Worm (Caenorhabditis elegans): ENCODE measurements around the gene K04C1.2.

Gene K04C1.2

DNA sequence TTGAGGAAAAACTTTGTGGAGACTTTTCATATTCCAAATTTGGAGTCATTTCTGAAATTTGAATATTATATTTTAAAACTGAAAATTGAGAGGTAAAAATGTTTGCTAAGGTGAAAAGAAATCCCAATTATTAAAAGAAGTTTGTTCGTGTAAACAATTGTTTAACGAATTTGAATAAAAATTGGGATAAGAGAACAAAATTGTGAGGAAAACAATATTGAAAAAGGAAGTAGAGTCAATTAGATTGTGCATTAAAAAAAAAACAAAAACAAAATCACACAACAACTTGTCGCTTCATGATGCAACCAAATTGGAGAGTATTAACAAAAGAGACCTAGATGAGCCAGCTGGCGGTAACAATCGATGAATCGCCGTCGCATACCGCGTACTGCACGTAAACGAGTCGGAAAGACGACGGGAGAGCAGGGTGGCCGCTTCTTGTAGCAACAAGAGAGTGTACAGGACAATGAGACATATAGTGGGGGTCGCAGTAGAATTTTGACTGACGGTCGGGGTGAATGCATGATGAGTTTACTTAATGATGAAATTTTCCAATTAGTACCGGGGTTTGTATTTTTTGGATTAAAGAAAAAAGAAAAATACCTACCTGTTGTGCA lies 4.9 kb downstream of the K04C1.2 start, which contains the start of gene K04C1.3:
Gene K04C1.3, minus strand, starts transcription at position 51 of the 617 bp plus-strand sequence.
- TF ChIP-seq tbx-37 (GFP tag; conservative IDR thresholded peaks at IDR 0.05) (no peak), F13C5.2 (tag; optimal IDR thresholded peaks at IDR 0.05) (no peak), B0310.2 (tag; optimal IDR thresholded peaks at IDR 0.05) (no peak), flt-1 (GFP tag; IDR thresholded peaks at IDR 0.05) (no peak), hnd-1 (tag; optimal IDR thresholded peaks at IDR 0.05) (no peak), ceh-13 (GFP tag; optimal IDR thresholded peaks at IDR 0.05) (no peak), sea-1 (GFP tag; conservative IDR thresholded peaks at IDR 0.05) (no peak), ets-7 (tag; optimal IDR thresholded peaks at IDR 0.05) (no peak), tbx-11 (GFP tag; IDR thresholded peaks at IDR 0.05) (no peak), ceh-36 (tag; optimal IDR thresholded peaks at IDR 0.05) (no peak)

DNA sequence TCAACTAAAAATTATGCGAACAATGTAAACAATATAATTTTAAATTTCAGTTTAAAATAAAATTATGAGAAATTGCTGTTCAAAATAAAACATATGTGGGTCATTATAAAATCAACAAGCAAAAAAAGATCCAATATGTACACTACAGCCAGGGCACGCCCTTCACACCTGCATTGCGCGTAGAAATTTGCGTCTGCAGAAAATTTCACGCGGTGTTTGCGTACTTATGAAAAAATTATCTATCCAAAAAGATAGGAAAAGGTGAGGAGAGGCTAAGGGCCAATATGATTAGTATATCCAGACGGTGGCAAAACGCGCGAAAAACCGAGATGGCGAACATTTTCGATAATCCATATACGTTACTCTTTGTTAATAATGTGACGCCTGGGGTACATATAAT lies 6.0 kb downstream of the K04C1.2 start:
- TF ChIP-seq ceh-36 (tag; optimal IDR thresholded peaks at IDR 0.05) (no peak), ceh-13 (GFP tag; optimal IDR thresholded peaks at IDR 0.05) (no peak), pes-1 (GFP tag; IDR thresholded peaks at IDR 0.05) (no peak), scrt-1 (GFP tag; IDR thresholded peaks at IDR 0.05) (no peak), tra-4 (tag; optimal IDR thresholded peaks at IDR 0.05) (no peak), flt-1 (GFP tag; IDR thresholded peaks at IDR 0.05) (no peak), hnd-1 (tag; optimal IDR thresholded peaks at IDR 0.05) (no peak), ets-7 (tag; optimal IDR thresholded peaks at IDR 0.05) (no peak), aly-1 (tag; optimal IDR thresholded peaks at IDR 0.05) (no peak), ama-1 (optimal IDR thresholded peaks at IDR 0.05) (no peak), tbx-37 (GFP tag; conservative IDR thresholded peaks at IDR 0.05) (no peak), hmg-4 (GFP tag; optimal IDR thresholded peaks at IDR 0.05) (no peak), F13C5.2 (tag; optimal IDR thresholded peaks at IDR 0.05) (no peak), sea-1 (GFP tag; conservative IDR thresholded peaks at IDR 0.05) (no peak), tbx-11 (GFP tag; IDR thresholded peaks at IDR 0.05) (no peak), B0310.2 (tag; optimal IDR thresholded peaks at IDR 0.05) (no peak), hmbx-1 (tag; optimal IDR thresholded peaks at IDR 0.05) (no peak)

DNA sequence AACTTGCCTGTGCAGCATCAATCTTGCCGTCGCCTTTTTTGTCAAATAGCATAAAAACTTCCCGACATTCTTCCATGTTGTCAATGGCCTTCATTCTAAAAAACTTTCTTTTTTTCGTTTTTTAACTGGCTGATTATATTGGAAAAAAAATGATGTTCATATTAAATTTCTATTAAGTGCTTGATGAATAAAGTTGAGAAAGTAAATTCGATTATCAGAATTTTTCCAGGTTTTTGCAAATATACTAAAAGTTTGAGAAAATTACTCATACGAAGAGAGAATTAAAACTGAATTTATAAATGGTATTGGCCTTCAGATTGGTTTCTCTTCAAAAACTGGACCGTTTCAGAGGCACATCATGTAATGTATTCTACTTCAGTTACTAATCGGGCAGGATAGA lies 8.0 kb downstream of the K04C1.2 start, which contains the start of gene mlc-6:
Gene mlc-6, minus strand, starts transcription at position 101 of the 400 bp plus-strand sequence.
- TF ChIP-seq aly-1 (tag; optimal IDR thresholded peaks at IDR 0.05) (no peak), flt-1 (GFP tag; IDR thresholded peaks at IDR 0.05) (no peak), ceh-36 (tag; optimal IDR thresholded peaks at IDR 0.05) (no peak), tra-4 (tag; optimal IDR thresholded peaks at IDR 0.05) (no peak), hmbx-1 (tag; optimal IDR thresholded peaks at IDR 0.05) (no peak), ceh-13 (GFP tag; optimal IDR thresholded peaks at IDR 0.05) (no peak), tbx-37 (GFP tag; conservative IDR thresholded peaks at IDR 0.05) (no peak), pes-1 (GFP tag; IDR thresholded peaks at IDR 0.05) (no peak)

DNA sequence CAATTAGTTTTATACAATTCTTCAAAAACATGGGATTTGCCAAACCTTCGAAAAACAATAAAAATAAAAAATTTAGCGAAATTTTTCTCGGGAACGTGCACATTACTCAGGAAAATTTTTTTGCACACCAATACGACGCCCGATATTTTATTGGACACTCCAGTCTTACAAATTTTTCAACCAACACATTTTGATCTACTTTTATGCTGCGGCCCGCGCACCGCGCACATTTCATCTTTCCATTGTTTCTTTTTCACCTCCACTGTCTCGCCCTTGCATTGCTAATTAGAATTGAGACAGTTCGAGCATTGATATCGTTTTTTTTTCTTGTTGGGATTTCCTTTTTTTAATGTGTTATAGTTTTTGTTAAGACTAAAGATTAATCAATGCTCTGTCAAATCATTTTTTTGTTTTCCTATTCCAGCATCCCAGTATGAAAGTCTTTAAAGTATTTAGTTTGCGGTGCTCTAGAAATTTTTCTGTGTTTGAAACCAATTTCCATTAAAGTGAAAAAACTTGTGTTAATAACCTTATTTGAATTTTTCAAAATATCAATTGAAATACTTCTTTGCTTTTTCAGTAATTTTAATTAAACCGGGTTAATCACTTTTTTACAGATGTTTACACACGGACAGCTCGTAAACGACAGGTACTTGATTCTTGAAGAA lies 9.1 kb downstream of the K04C1.2 start, which contains the start of gene K04C1.5:
Gene K04C1.5, plus strand, starts transcription at position 618 of the 668 bp plus-strand sequence.
- TF ChIP-seq tra-4 (tag; optimal IDR thresholded peaks at IDR 0.05) (no peak), aly-1 (tag; optimal IDR thresholded peaks at IDR 0.05) (no peak), pes-1 (GFP tag; IDR thresholded peaks at IDR 0.05) (no peak), flt-1 (GFP tag; IDR thresholded peaks at IDR 0.05) (no peak), F13C5.2 (tag; optimal IDR thresholded peaks at IDR 0.05) (no peak), tbx-37 (GFP tag; conservative IDR thresholded peaks at IDR 0.05) (no peak)

DNA sequence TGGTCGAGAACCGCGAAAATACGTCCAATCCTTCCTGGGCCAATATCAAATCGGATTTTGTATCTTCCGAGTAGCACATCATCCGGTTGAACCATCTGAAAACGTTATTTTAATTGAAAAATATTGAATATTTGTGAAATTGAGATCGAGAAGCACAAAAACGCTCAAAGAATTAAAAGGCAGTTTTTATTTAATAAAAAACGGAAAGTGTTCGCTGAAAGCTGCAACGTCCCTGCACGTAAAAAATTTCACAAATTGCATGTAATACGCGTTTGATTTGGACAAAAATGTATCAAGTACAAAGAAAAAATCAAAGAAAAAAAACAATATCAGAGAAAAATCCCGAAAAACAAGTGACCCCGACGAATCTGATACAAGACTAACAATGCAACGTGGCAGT lies 13.5 kb downstream of the K04C1.2 start, which contains the start of gene E02H4.6:
Gene E02H4.6, minus strand, starts transcription at position 101 of the 400 bp plus-strand sequence.
- TF ChIP-seq tbx-11 (GFP tag; IDR thresholded peaks at IDR 0.05) (no peak), ets-7 (tag; optimal IDR thresholded peaks at IDR 0.05) (no peak), ama-1 (optimal IDR thresholded peaks at IDR 0.05) (no peak)

DNA sequence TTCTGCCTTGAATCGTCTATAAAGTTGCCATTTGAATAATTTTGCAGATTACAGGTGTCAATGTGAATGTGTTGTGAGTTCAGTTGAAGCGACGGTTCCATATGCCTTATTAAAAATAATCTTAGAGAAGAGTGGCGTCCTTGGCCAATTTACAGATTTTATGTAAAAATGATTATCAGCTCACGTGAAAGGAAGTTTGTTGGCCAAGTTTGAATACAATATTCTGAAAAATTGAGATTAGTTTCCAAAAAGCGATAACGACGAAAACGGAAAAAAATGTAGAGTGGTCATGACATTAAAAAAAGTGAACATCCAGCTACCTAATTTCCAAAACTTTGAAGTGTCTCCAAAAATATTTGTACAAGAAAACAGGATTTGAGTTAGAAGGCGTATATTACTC lies 16.5 kb downstream of the K04C1.2 start, which contains the start of gene E02H4.5:
Gene E02H4.5, minus strand, starts transcription at position 101 of the 400 bp plus-strand sequence.
- no peak for TF ChIP-seq pes-1 (GFP tag; IDR thresholded peaks at IDR 0.05)
- TF ChIP-seq tbx-37 (GFP tag; conservative IDR thresholded peaks at IDR 0.05) = no peak
- no peak for TF ChIP-seq ama-1 (optimal IDR thresholded peaks at IDR 0.05)
- TF ChIP-seq sea-1 (GFP tag; conservative IDR thresholded peaks at IDR 0.05) = no peak
- no peak for TF ChIP-seq scrt-1 (GFP tag; IDR thresholded peaks at IDR 0.05)
- TF ChIP-seq ceh-36 (tag; optimal IDR thresholded peaks at IDR 0.05) = no peak
- no peak for TF ChIP-seq ets-7 (tag; optimal IDR thresholded peaks at IDR 0.05)
- TF ChIP-seq hmbx-1 (tag; optimal IDR thresholded peaks at IDR 0.05) = no peak

DNA sequence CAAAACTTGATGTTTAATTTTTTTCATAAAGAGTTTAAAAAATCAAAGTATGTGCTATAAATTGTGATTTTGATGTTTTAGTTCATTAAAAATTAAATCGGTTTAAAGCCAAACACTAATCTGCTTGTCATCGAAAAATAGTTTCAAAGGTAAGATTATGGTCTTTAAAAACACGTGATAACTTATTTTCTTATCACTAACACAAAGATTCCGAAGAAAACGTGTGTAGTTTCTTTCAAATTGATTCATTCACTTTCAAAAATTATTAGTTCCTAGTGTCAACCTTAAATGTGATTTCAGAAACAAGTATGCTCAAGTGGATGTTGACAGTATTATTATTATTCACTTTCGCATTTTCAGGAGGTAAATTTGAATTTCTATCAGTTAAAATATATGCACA lies 17.5 kb downstream of the K04C1.2 start, which contains the start of gene E02H4.7:
Gene E02H4.7, plus strand, starts transcription at position 301 of the 400 bp plus-strand sequence.
- TF ChIP-seq flt-1 (GFP tag; IDR thresholded peaks at IDR 0.05) = no peak
- TF ChIP-seq ets-7 (tag; optimal IDR thresholded peaks at IDR 0.05) = no peak
- TF ChIP-seq ceh-36 (tag; optimal IDR thresholded peaks at IDR 0.05) = no peak
- no peak for TF ChIP-seq pes-1 (GFP tag; IDR thresholded peaks at IDR 0.05)
- TF ChIP-seq hnd-1 (tag; optimal IDR thresholded peaks at IDR 0.05) = no peak
- no peak for TF ChIP-seq ama-1 (optimal IDR thresholded peaks at IDR 0.05)
- no peak for TF ChIP-seq hmbx-1 (tag; optimal IDR thresholded peaks at IDR 0.05)
- no peak for TF ChIP-seq B0310.2 (tag; optimal IDR thresholded peaks at IDR 0.05)
- TF ChIP-seq tbx-37 (GFP tag; conservative IDR thresholded peaks at IDR 0.05) = no peak
- no peak for TF ChIP-seq scrt-1 (GFP tag; IDR thresholded peaks at IDR 0.05)
- TF ChIP-seq hmg-4 (GFP tag; optimal IDR thresholded peaks at IDR 0.05) = no peak
- TF ChIP-seq sea-1 (GFP tag; conservative IDR thresholded peaks at IDR 0.05) = no peak
- no peak for TF ChIP-seq ceh-13 (GFP tag; optimal IDR thresholded peaks at IDR 0.05)
- no peak for TF ChIP-seq tbx-11 (GFP tag; IDR thresholded peaks at IDR 0.05)
- no peak for TF ChIP-seq F13C5.2 (tag; optimal IDR thresholded peaks at IDR 0.05)

Data from whole organism, early embryonic.